Worm (Caenorhabditis elegans) whole organism, L4/young adult: Measurements from ENCODE around the gene R11F4.1.

Experiments
- dao-5 ChIP-seq: sonication (generic microtip); optimal IDR thresholded peaks from 2 replicates; lab custom pipeline; 2016; ENCODE audit warnings: missing genotype, missing genetic modification characterization, moderate library complexity, missing compliant biosample characterization
- him-1 ChIP-seq: sonication (generic microtip); optimal IDR thresholded peaks from 2 replicates; lab custom pipeline; 2016; ENCODE audit warnings: missing genotype, missing genetic modification reagents, missing genetic modification characterization, missing compliant biosample characterization

- no peak for TF ChIP-seq him-1
- no peak for TF ChIP-seq dao-5 (tag; lab: Kevin White, UChicago)
Measured at ce11 chrII:4091828-4092227, at the start of gene R11F4.1.
